Fruit fly (Drosophila melanogaster) whole organism, pupa: ENCODE measurements around the gene fog.

Experiments used
- CG10348 ChIP-seq: fragments of 200-800 bp; sonication (Bioruptor generic); IDR thresholded peaks from 2 replicates; pipeline ENCODE4 v1.3.6; 2022; ENCODE audit warnings: missing biosample characterization, missing genetic modification characterization
- CG13204 ChIP-seq: fragments of 200-800 bp; sonication (Bioruptor generic); optimal IDR thresholded peaks from 2 replicates; lab custom pipeline; 2018; ENCODE audit warnings: missing biosample characterization, mild to moderate bottlenecking, missing genetic modification characterization, moderate library complexity
- CG14655 ChIP-seq: fragments of 200-800 bp; sonication (Bioruptor generic); optimal IDR thresholded peaks from 3 replicates; lab custom pipeline; 2017; ENCODE audit warnings: mild to moderate bottlenecking, missing biosample characterization, missing genetic modification reagents, missing genetic modification characterization
- CG17806 ChIP-seq: fragments of 200-800 bp; sonication (Bioruptor generic); optimal IDR thresholded peaks from 2 replicates; lab custom pipeline; 2018; ENCODE audit warnings: missing biosample characterization, mild to moderate bottlenecking, missing genetic modification characterization, moderate library complexity
- CG32121 ChIP-seq: fragments of 200-800 bp; sonication (Bioruptor generic); IDR thresholded peaks from 2 replicates; pipeline ENCODE4 v1.3.6; 2022; ENCODE audit warnings: missing biosample characterization, missing genetic modification characterization
- CG34367 ChIP-seq: fragments of 200-800 bp; sonication (Bioruptor generic); optimal IDR thresholded peaks from 2 replicates; lab custom pipeline; 2018; ENCODE audit warnings: missing biosample characterization, mild to moderate bottlenecking, missing genetic modification characterization
- CG4496 ChIP-seq: fragments of 200-800 bp; sonication (Bioruptor generic); IDR thresholded peaks from 3 replicates; pipeline ENCODE4 v1.3.6; 2022; ENCODE audit warnings: missing biosample characterization, missing genetic modification characterization
- CG8159 ChIP-seq: fragments of 200-800 bp; sonication (Bioruptor generic); optimal IDR thresholded peaks from 3 replicates; lab custom pipeline; 2018; ENCODE audit warnings: missing biosample characterization, mild to moderate bottlenecking, missing genetic modification characterization, moderate library complexity
- EcR ChIP-seq: fragments of 200-800 bp; sonication (Bioruptor generic); optimal IDR thresholded peaks from 3 replicates; lab custom pipeline; 2019; ENCODE audit warnings: missing biosample characterization, missing genetic modification characterization, mild to moderate bottlenecking, moderate library complexity, missing genetic modification reagents
- Pif1A ChIP-seq: fragments of 200-800 bp; sonication (Bioruptor generic); optimal IDR thresholded peaks from 3 replicates; lab custom pipeline; 2016; ENCODE audit warnings: missing biosample characterization, missing genetic modification characterization
- Snoo ChIP-seq: fragments of 200-800 bp; sonication (Bioruptor generic); optimal IDR thresholded peaks from 3 replicates; lab custom pipeline; 2017; ENCODE audit warnings: missing biosample characterization, mild to moderate bottlenecking, missing genetic modification characterization, inconsistent platforms
- fd96Ca ChIP-seq: fragments of 200-800 bp; sonication (Bioruptor generic); IDR thresholded peaks from 3 replicates; pipeline ENCODE4 v1.3.6; 2022; ENCODE audit warnings: missing biosample characterization, missing genetic modification characterization
- gl ChIP-seq: fragments of 200-800 bp; sonication (Bioruptor generic); optimal IDR thresholded peaks from 2 replicates; lab custom pipeline; 2018; ENCODE audit warnings: missing biosample characterization, mild to moderate bottlenecking, missing genetic modification characterization
- rn ChIP-seq: fragments of 200-800 bp; sonication (Bioruptor generic); IDR thresholded peaks from 2 replicates; pipeline ENCODE4 v1.3.6; 2022; ENCODE audit warnings: missing biosample characterization, missing genetic modification characterization

- no peak for TF ChIP-seq CG10348 (GFP tag; lab: Robert Waterston, UW)
- TF ChIP-seq Pif1A (GFP tag; lab: Kevin White, UChicago): no peak
- no peak for TF ChIP-seq gl (tag; lab: Kevin White, UChicago)
- no peak for TF ChIP-seq fd96Ca (GFP tag; lab: Robert Waterston, UW)
- no peak for TF ChIP-seq CG34367 (tag; lab: Kevin White, UChicago)
- TF ChIP-seq Snoo: no peak
- TF ChIP-seq CG14655: no peak
- TF ChIP-seq CG17806 (tag; lab: Kevin White, UChicago): no peak
- TF ChIP-seq CG32121 (GFP tag; lab: Robert Waterston, UW): no peak
- TF ChIP-seq CG13204 (GFP tag; lab: Kevin White, UChicago): no peak
- no peak for TF ChIP-seq EcR (GFP tag; lab: Kevin White, UChicago)
- TF ChIP-seq CG8159 (tag; lab: Kevin White, UChicago): no peak
- TF ChIP-seq CG4496 (GFP tag; lab: Robert Waterston, UW): no peak
- no peak for TF ChIP-seq rn
These were observed 30.3 kb downstream of the fog start for dm6 chrX:22824669-22825068.
